Worm (Caenorhabditis elegans) whole organism, L2 larva: ENCODE data around the gene eng-1.

Source experiments
- C34F6.9 ChIP-seq: fragments of 150-350 bp; optimal IDR thresholded peaks from 2 replicates; lab custom pipeline; 2014; ENCODE audit warnings: missing biosample characterization, missing genetic modification characterization
- alr-1 ChIP-seq: fragments of 150-350 bp; optimal IDR thresholded peaks from 2 replicates; lab custom pipeline; 2014; ENCODE audit warnings: missing biosample characterization, missing genetic modification characterization
- aly-2 ChIP-seq: fragments of 150-350 bp; optimal IDR thresholded peaks from 2 replicates; lab custom pipeline; 2014; ENCODE audit warnings: missing biosample characterization, missing genetic modification characterization
- ama-1 ChIP-seq: fragments of 150-350 bp; optimal IDR thresholded peaks from 2 replicates; lab custom pipeline; 2018; ENCODE audit warnings: inconsistent platforms
- blmp-1 ChIP-seq: sonication (generic microtip); optimal IDR thresholded peaks from 2 replicates; lab custom pipeline; 2017; ENCODE audit warnings: missing genetic modification characterization, mild to moderate bottlenecking, missing compliant biosample characterization, antibody characterized with exemption, moderate library complexity; ENCODE audit not compliant: insufficient read depth
- ceh-16 ChIP-seq: fragments of 150-350 bp; optimal IDR thresholded peaks from 2 replicates; lab custom pipeline; 2014; ENCODE audit warnings: missing biosample characterization, missing genetic modification characterization
- ceh-82 ChIP-seq: fragments of 150-350 bp; optimal IDR thresholded peaks from 2 replicates; lab custom pipeline; 2014; ENCODE audit warnings: missing biosample characterization, missing genetic modification characterization
- crh-2 ChIP-seq: sonication (generic microtip); optimal IDR thresholded peaks from 2 replicates; lab custom pipeline; 2017; ENCODE audit warnings: missing biosample characterization, missing genetic modification characterization
- dmd-4 ChIP-seq: sonication (generic microtip); optimal IDR thresholded peaks from 2 replicates; lab custom pipeline; 2017; ENCODE audit warnings: missing biosample characterization, missing genetic modification characterization
- egl-27 ChIP-seq: sonication (generic microtip); optimal IDR thresholded peaks from 3 replicates; lab custom pipeline; 2017; ENCODE audit warnings: missing biosample characterization, missing genetic modification reagents, missing genetic modification characterization
- gmeb-1 ChIP-seq: fragments of 150-350 bp; optimal IDR thresholded peaks from 2 replicates; lab custom pipeline; 2014; ENCODE audit warnings: missing biosample characterization, missing genetic modification characterization
- lin-11 ChIP-seq: fragments of 150-350 bp; sonication (generic microtip); optimal IDR thresholded peaks from 2 replicates; lab custom pipeline; 2014; ENCODE audit warnings: missing biosample characterization, missing genetic modification characterization, inconsistent platforms, mixed read lengths
- lin-13 ChIP-seq: fragments of 150-350 bp; optimal IDR thresholded peaks from 2 replicates; lab custom pipeline; 2014; ENCODE audit warnings: missing biosample characterization, missing genetic modification reagents, missing genetic modification characterization
- lsy-2 ChIP-seq, 2 experiments: fragments of 150-350 bp in 1 of 2; sonication (generic microtip) in 1 of 2; optimal IDR thresholded peaks; 2 replicates each; lab custom pipeline; 2014 to 2017; ENCODE audit warnings: missing biosample characterization in 2 of 2, missing genetic modification characterization in 2 of 2
- mab-5 ChIP-seq: fragments of 150-350 bp; optimal IDR thresholded peaks from 2 replicates; lab custom pipeline; 2014; ENCODE audit warnings: missing biosample characterization, missing genetic modification characterization
- mdl-1 ChIP-seq, 2 experiments: fragments of 150-350 bp in 1 of 2; sonication (generic microtip) in 1 of 2; optimal IDR thresholded peaks; 2 replicates each; lab custom pipeline; 2017; ENCODE audit warnings: missing biosample characterization in 2 of 2, missing genetic modification characterization in 2 of 2
- nhr-10 ChIP-seq: sonication (generic microtip); optimal IDR thresholded peaks from 2 replicates; lab custom pipeline; 2017; ENCODE audit warnings: missing biosample characterization, missing genetic modification characterization
- nhr-11 ChIP-seq: fragments of 150-350 bp; optimal IDR thresholded peaks from 2 replicates; lab custom pipeline; 2014; ENCODE audit warnings: missing biosample characterization, missing genetic modification characterization
- nhr-12 ChIP-seq: fragments of 150-350 bp; optimal IDR thresholded peaks from 2 replicates; lab custom pipeline; 2014; ENCODE audit warnings: missing biosample characterization, missing genetic modification characterization
- nhr-129 ChIP-seq: fragments of 150-350 bp; optimal IDR thresholded peaks from 2 replicates; lab custom pipeline; 2014; ENCODE audit warnings: missing biosample characterization, missing genetic modification characterization
- nhr-21 ChIP-seq: fragments of 150-350 bp; optimal IDR thresholded peaks from 2 replicates; lab custom pipeline; 2014; ENCODE audit warnings: missing biosample characterization, missing genetic modification characterization
- nhr-23 ChIP-seq: fragments of 150-350 bp; optimal IDR thresholded peaks from 2 replicates; lab custom pipeline; 2014; ENCODE audit warnings: missing biosample characterization, missing genetic modification reagents, missing genetic modification characterization
- nhr-237 ChIP-seq: fragments of 150-350 bp; optimal IDR thresholded peaks from 2 replicates; lab custom pipeline; 2014; ENCODE audit warnings: missing biosample characterization, missing genetic modification characterization
- nhr-25 ChIP-seq: fragments of 150-350 bp; sonication (generic microtip); optimal IDR thresholded peaks from 3 replicates; lab custom pipeline; 2014; ENCODE audit warnings: missing biosample characterization, missing genetic modification characterization
- nhr-77 ChIP-seq: fragments of 150-350 bp; optimal IDR thresholded peaks from 2 replicates; lab custom pipeline; 2014; ENCODE audit warnings: missing biosample characterization, missing genetic modification characterization
- skn-1 ChIP-seq: sonication (generic microtip); optimal IDR thresholded peaks from 2 replicates; lab custom pipeline; 2017; ENCODE audit warnings: missing biosample characterization, missing genetic modification characterization
- sma-3 ChIP-seq: sonication (generic microtip); optimal IDR thresholded peaks from 2 replicates; lab custom pipeline; 2016; ENCODE audit warnings: missing genetic modification reagents, missing genetic modification characterization, missing compliant biosample characterization
- sma-9 ChIP-seq, 2 experiments: fragments of 150-350 bp in 1 of 2; sonication (generic microtip) in 1 of 2; optimal IDR thresholded peaks; 2 replicates each; lab custom pipeline; 2014 to 2016; ENCODE audit warnings: missing genetic modification characterization in 2 of 2, mild to moderate bottlenecking in 1 of 2, missing biosample characterization in 1 of 2, missing compliant biosample characterization in 1 of 2, missing genetic modification reagents in 1 of 2, moderate library complexity in 1 of 2
- snpc-4 ChIP-seq: fragments of 150-350 bp; optimal IDR thresholded peaks from 2 replicates; lab custom pipeline; 2014; ENCODE audit warnings: missing biosample characterization, missing genetic modification characterization
- unc-39 ChIP-seq: fragments of 150-350 bp; optimal IDR thresholded peaks from 2 replicates; lab custom pipeline; 2014; ENCODE audit warnings: missing biosample characterization, missing genetic modification characterization
- unc-55 ChIP-seq: fragments of 150-350 bp; sonication (generic microtip); optimal IDR thresholded peaks from 3 replicates; lab custom pipeline; 2014; ENCODE audit warnings: missing biosample characterization, missing genetic modification reagents, missing genetic modification characterization
- ztf-11 ChIP-seq: sonication (generic microtip); optimal IDR thresholded peaks from 2 replicates; lab custom pipeline; 2017; ENCODE audit warnings: missing biosample characterization, missing genetic modification characterization

Gene eng-1

DNA sequence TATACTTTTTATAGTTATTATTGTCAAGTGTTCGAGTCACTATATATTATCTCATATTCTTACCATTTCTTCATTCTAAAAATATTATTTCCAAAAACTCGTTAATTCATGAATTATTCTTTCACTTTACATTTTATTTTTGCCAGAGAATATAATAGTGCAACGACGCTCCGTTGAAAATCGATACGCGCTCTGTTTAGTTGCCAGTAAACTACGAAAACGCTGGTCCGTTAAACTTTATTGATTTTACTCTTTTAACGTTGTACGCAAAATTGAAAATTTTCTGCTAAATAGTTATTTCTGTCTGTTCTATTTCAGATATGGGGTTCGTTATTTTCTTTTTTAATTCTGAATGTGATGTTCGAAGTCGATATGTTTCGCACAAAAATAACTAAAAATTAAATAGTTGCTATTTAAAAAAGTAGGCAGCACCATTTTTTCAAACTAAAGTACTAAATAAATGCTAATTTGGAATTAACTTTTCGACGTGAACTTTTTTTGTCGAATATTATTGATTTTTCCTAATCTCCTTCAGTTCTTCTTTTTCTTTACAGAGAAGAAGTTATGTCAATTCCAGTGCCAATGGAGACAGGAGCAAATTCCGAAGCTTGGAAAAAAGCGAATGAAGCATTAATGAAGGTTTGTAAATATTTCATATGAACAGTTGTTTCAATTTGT is 11.1 kb upstream of the eng-1 start, which contains the start of gene hpo-10:
Gene hpo-10 (plus strand): TSS at position 199 of the 678 bp plus-strand sequence.
- TF ChIP-seq gmeb-1 (tag; lab: Kevin White, UChicago), result peak; percentile 1
- TF ChIP-seq sma-9 (GFP tag; optimal IDR thresholded peaks at IDR 0.05; lab: Kevin White, UChicago), result no peak
- no peak for TF ChIP-seq sma-9 (tag; optimal IDR thresholded peaks at IDR 0.05; lab: Kevin White, UChicago)
- TF ChIP-seq unc-55 (GFP tag; lab: Kevin White, UChicago), result peak; percentile 55
- TF ChIP-seq crh-2 (tag; lab: Kevin White, UChicago), result peak; percentile 52
- no peak for TF ChIP-seq lin-11
- peak; percentile 17 for TF ChIP-seq nhr-25 (tag; lab: Kevin White, UChicago)
- TF ChIP-seq sma-3 (GFP tag; lab: Kevin White, UChicago), result no peak
- TF ChIP-seq mab-5 (tag; lab: Kevin White, UChicago), result no peak
- no peak for TF ChIP-seq nhr-10 (tag; lab: Kevin White, UChicago)
- TF ChIP-seq C34F6.9 (tag; lab: Kevin White, UChicago), result peak; percentile 56
- TF ChIP-seq lsy-2 (tag; optimal IDR thresholded peaks at IDR 0.05; lab: Kevin White, UChicago), result peak; percentile 9 to 57
- TF ChIP-seq nhr-129 (tag; lab: Kevin White, UChicago), result no peak
- TF ChIP-seq ceh-82 (tag; lab: Kevin White, UChicago), result no peak
- TF ChIP-seq lin-13 (GFP tag; lab: Kevin White, UChicago), result peak; percentile 41
- TF ChIP-seq aly-2 (tag; lab: Kevin White, UChicago), result no peak
- TF ChIP-seq, all 48 proteins: peak for 7

DNA sequence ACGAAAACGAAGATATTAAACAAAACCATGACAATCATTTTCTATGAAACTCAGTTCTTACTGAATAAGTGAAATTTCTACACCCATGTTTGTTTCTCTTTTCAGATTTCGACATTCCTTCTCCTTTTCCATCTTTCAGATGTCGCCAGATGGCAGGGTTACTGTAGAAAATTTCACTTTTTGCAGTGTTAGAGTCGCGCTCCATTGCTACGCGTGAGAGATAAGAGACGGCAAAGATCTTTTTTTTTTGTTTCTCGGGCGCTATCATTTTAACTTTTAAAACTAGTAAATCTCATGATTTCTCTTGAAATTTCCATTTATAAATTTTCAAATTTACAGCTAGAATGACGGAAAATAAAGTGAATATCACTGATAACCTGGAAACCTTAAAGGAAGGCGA is 9.9 kb upstream of the eng-1 start, which contains the start of the genes mig-21 and F01F1.2:
Gene mig-21 (minus strand): TSS at position 166 of the 400 bp plus-strand sequence.
Gene F01F1.2 (plus strand): TSS at position 340 of the 400 bp plus-strand sequence.
- no peak for TF ChIP-seq nhr-21 (tag; lab: Kevin White, UChicago)
- peak; percentile 52 for TF ChIP-seq blmp-1
- TF ChIP-seq skn-1, result no peak
- no peak for TF ChIP-seq unc-39 (tag; lab: Kevin White, UChicago)
- no peak for TF ChIP-seq ceh-16 (tag; lab: Kevin White, UChicago)
- no peak for TF ChIP-seq egl-27 (tag; lab: Kevin White, UChicago)
- no peak for TF ChIP-seq nhr-23 (tag; lab: Kevin White, UChicago)
- no peak for TF ChIP-seq nhr-237 (tag; lab: Kevin White, UChicago)
- no peak for TF ChIP-seq sma-3 (GFP tag; lab: Kevin White, UChicago)
- peak; percentile 8 for TF ChIP-seq nhr-25 (tag; lab: Kevin White, UChicago)
- TF ChIP-seq ama-1 (lab: Kevin White, UChicago), result no peak
- TF ChIP-seq ztf-11 (tag; lab: Kevin White, UChicago), result no peak
- TF ChIP-seq sma-9 (GFP tag; optimal IDR thresholded peaks at IDR 0.05; lab: Kevin White, UChicago), result no peak
- no peak for TF ChIP-seq sma-9 (tag; optimal IDR thresholded peaks at IDR 0.05; lab: Kevin White, UChicago)
- peak; percentile 18 for TF ChIP-seq C34F6.9 (tag; lab: Kevin White, UChicago)
- TF ChIP-seq snpc-4 (tag; lab: Kevin White, UChicago), result no peak
- TF ChIP-seq nhr-12 (tag; lab: Kevin White, UChicago), result no peak
- TF ChIP-seq lsy-2 (tag; optimal IDR thresholded peaks at IDR 0.05; lab: Kevin White, UChicago), result peak in 1 of 2 experiments; percentile 76
- TF ChIP-seq nhr-77 (tag; lab: Kevin White, UChicago), result no peak
- peak; percentile 15 for TF ChIP-seq unc-55 (GFP tag; lab: Kevin White, UChicago)
- no peak for TF ChIP-seq dmd-4 (tag; lab: Kevin White, UChicago)
- no peak for TF ChIP-seq nhr-11 (tag; lab: Kevin White, UChicago)
- TF ChIP-seq alr-1 (tag; lab: Kevin White, UChicago), result no peak
- TF ChIP-seq, all 48 proteins: peak for 5

DNA sequence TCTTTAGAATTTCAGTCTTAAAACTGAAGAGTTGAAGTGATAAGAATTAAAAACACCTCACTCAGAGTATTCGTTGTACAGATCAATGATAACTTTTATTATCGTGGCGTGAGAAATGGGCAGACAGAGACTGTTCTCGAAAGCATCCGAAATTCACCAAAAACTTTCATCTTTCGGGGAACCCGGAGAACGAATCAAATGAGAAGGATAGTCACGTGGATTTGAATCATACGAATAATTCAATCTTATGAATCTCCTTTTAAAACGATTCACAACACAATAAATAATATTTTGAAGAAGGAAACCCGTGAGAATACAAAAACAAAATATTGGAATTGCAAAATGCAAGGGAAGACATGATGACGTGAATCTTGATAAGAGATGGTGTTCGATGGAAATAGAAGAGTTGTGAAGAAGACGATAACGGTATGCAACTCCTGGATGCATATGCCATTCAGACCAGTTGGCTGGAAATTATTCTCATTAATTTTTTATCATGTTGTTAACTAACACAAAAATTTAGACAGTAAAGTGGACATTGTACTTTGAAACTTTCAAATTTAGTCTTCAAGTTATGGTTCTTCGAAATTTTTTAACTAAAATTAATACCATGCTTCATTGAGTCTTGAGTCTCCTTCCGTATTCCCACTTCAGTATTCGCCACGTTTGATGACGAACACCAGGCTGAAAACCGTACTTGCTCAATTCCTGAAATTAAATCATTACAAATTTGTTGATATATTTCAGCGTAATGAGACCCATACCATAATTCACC is 8.8 kb upstream of the eng-1 start:
- peak; percentile 52 for TF ChIP-seq nhr-21 (tag; lab: Kevin White, UChicago)
- peak in 1 of 2 experiments; percentile 5 for TF ChIP-seq mdl-1 (tag; optimal IDR thresholded peaks at IDR 0.05; lab: Kevin White, UChicago)
- peak in 1 of 2 experiments; percentile 21 for TF ChIP-seq lsy-2 (tag; optimal IDR thresholded peaks at IDR 0.05; lab: Kevin White, UChicago)
- TF ChIP-seq egl-27 (tag; lab: Kevin White, UChicago), result no peak
- peak; percentile 35 for TF ChIP-seq sma-3 (GFP tag; lab: Kevin White, UChicago)
- TF ChIP-seq crh-2 (tag; lab: Kevin White, UChicago), result peak; percentile 42
- no peak for TF ChIP-seq skn-1
- TF ChIP-seq gmeb-1 (tag; lab: Kevin White, UChicago), result peak; percentile 21
